Worm (Caenorhabditis elegans): ENCODE measurements around the gene F28B4.1.

The F28B4.1 gene

ce11 chrX:3218040-3218795 is 13.3 kb downstream of the F28B4.1 start (continued):
- TF ChIP-seq mxl-3 (GFP tag; optimal IDR thresholded peaks at IDR 0.05), result peak; percentile 53
- TF ChIP-seq ama-1 (optimal IDR thresholded peaks at IDR 0.05), result no peak
- no peak for TF ChIP-seq rbr-2 (tag; optimal IDR thresholded peaks at IDR 0.05)
- no peak for TF ChIP-seq F44E2.7 (GFP tag; IDR thresholded peaks at IDR 0.05)
- TF ChIP-seq mdt-29 (GFP tag; IDR thresholded peaks at IDR 0.05), result no peak

ce11 chrX:3220267-3220666 is 15.4 kb downstream of the F28B4.1 start, which contains the start of gene rgl-1:
Gene rgl-1 (minus strand): TSS chrX:3220367.
- TF ChIP-seq unc-62 (GFP tag; optimal IDR thresholded peaks at IDR 0.05 in 1 of 2) (peak in 1 of 2 experiments; percentile 60), unc-62 (tag; optimal IDR thresholded peaks at IDR 0.05) (no peak), F49E8.2 (tag; optimal IDR thresholded peaks at IDR 0.05; ENCODE audit: borderline replicate concordance) (no peak), vab-7 (GFP tag; IDR thresholded peaks at IDR 0.05) (no peak), zfp-2 (tag; optimal IDR thresholded peaks at IDR 0.05) (no peak), mdt-29 (GFP tag; IDR thresholded peaks at IDR 0.05) (no peak), zag-1 (tag; optimal IDR thresholded peaks at IDR 0.05) (no peak), daf-8 (GFP tag; IDR thresholded peaks at IDR 0.05) (no peak), fkh-10 (GFP tag; optimal IDR thresholded peaks at IDR 0.05) (no peak)

ce11 chrX:3223135-3223534 is 18.3 kb downstream of the F28B4.1 start:
- no peak for TF ChIP-seq nhr-237 (tag; optimal IDR thresholded peaks at IDR 0.05)
- no peak for TF ChIP-seq nhr-42 (GFP tag; IDR thresholded peaks at IDR 0.05)
- 0 out of 2 replicates have a peak, but pooled peaks have one; percentile 32 for TF ChIP-seq F26F4.8 (GFP tag; conservative IDR thresholded peaks at IDR 0.05)
- no peak for TF ChIP-seq madf-9 (GFP tag; conservative IDR thresholded peaks at IDR 0.05)
- TF ChIP-seq dmd-8 (GFP tag; IDR thresholded peaks at IDR 0.05), result 0 out of 2 replicates have a peak, but pooled peaks have one; percentile 30

- TF ChIP-seq lin-39 (tag; optimal IDR thresholded peaks at IDR 0.05) (no peak), rbr-2 (tag; optimal IDR thresholded peaks at IDR 0.05) (no peak), daf-8 (GFP tag; IDR thresholded peaks at IDR 0.05) (no peak), lin-38 (GFP tag; IDR thresholded peaks at IDR 0.05) (no peak), dve-1 (tag; optimal IDR thresholded peaks at IDR 0.05; ENCODE audit: insufficient read depth) (peak; percentile 23), madf-9 (GFP tag; conservative IDR thresholded peaks at IDR 0.05) (no peak), lin-13 (GFP tag; optimal IDR thresholded peaks at IDR 0.05) (no peak), nhr-25 (tag; optimal IDR thresholded peaks at IDR 0.05; ENCODE audit: borderline replicate concordance, insufficient read depth) (no peak), ctbp-1 (GFP tag; IDR thresholded peaks at IDR 0.05) (no peak), mdl-1 (tag; optimal IDR thresholded peaks at IDR 0.05) (no peak), set-16 (GFP tag; IDR thresholded peaks at IDR 0.05) (peak; percentile 52), aha-1 (tag) (peak; percentile 87), lin-29 (GFP tag; IDR thresholded peaks at IDR 0.05) (no peak), tag-97 (GFP tag; IDR thresholded peaks at IDR 0.05) (no peak), Y48G9A.11 (GFP tag; IDR thresholded peaks at IDR 0.05) (no peak), nhr-6 (tag; optimal IDR thresholded peaks at IDR 0.05) (no peak), nhr-42 (GFP tag; IDR thresholded peaks at IDR 0.05) (0 out of 2 replicates have a peak, but pooled peaks have one; percentile 50), sdz-12 (GFP tag; optimal IDR thresholded peaks at IDR 0.05) (no peak), ama-1 (optimal IDR thresholded peaks at IDR 0.05) (no peak), duxl-1 (tag; optimal IDR thresholded peaks at IDR 0.05; ENCODE audit: poor library complexity) (no peak), mep-1 (tag; optimal IDR thresholded peaks at IDR 0.05) (no peak), hif-1 (tag; optimal IDR thresholded peaks at IDR 0.05) (no peak), Y5F2A.4 (GFP tag; optimal IDR thresholded peaks at IDR 0.05) (no peak), vab-7 (GFP tag; IDR thresholded peaks at IDR 0.05) (no peak), mxl-2 (GFP tag; conservative IDR thresholded peaks at IDR 0.05) (no peak), jun-1 (tag; optimal IDR thresholded peaks at IDR 0.05) (no peak), F37D6.2 (tag; optimal IDR thresholded peaks at IDR 0.05) (no peak), daf-12 (tag; optimal IDR thresholded peaks at IDR 0.05) (no peak), saeg-2 (GFP tag; IDR thresholded peaks at IDR 0.05) (no peak), zag-1 (tag; optimal IDR thresholded peaks at IDR 0.05) (no peak), snpc-1.2 (GFP tag; IDR thresholded peaks at IDR 0.05) (no peak)
These were observed 21.7 kb downstream of the F28B4.1 start for ce11 chrX:3226348-3227229.
